Worm (Caenorhabditis elegans): ENCODE results near the gene F49C12.1.
"Not testable (repeated sequence)": the region's sequence is repeated elsewhere in the genome, so short reads cannot be mapped to it uniquely, and the experiment has no call there.

The F49C12.1 gene

DNA sequence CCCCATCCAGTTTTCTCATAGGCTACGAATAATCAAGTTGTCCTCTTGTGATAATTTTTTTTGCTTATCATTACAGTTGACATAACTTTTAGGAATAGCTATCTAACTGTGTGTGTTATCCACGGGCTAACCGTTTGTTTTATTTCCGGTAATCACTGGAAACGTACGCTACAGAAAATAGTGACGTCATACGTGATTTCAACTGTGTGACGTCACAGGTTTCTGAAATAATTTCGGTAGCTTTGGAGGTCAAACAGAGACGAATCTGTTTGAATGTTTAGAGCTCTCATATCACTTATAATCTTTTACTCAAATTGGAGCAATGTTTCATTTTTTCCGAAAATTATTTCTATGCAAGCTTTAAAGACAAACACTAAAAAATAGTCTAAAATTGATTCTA is 39.3 kb downstream of the F49C12.1 start:
- TF ChIP-seq pat-9 (tag; optimal IDR thresholded peaks at IDR 0.05) (no peak), hlh-30 (tag; optimal IDR thresholded peaks at IDR 0.05; ENCODE audit: insufficient read depth) (no peak), lim-6 (tag; optimal IDR thresholded peaks at IDR 0.05) (no peak), elt-2 (tag; optimal IDR thresholded peaks at IDR 0.05) (no peak), fax-1 (tag; optimal IDR thresholded peaks at IDR 0.05) (no peak), ttx-3 (tag; optimal IDR thresholded peaks at IDR 0.05) (no peak), T23F11.4 (GFP tag; optimal IDR thresholded peaks at IDR 0.05) (no peak), nhr-232 (tag; optimal IDR thresholded peaks at IDR 0.05) (no peak), che-1 (tag; optimal IDR thresholded peaks at IDR 0.05) (no peak), lin-11 (tag; optimal IDR thresholded peaks at IDR 0.05) (no peak), tbx-2 (tag; optimal IDR thresholded peaks at IDR 0.05) (no peak), ceh-2 (tag; optimal IDR thresholded peaks at IDR 0.05) (no peak), npax-4 (tag; optimal IDR thresholded peaks at IDR 0.05) (no peak), fkh-6 (tag; optimal IDR thresholded peaks at IDR 0.05) (no peak)

DNA sequence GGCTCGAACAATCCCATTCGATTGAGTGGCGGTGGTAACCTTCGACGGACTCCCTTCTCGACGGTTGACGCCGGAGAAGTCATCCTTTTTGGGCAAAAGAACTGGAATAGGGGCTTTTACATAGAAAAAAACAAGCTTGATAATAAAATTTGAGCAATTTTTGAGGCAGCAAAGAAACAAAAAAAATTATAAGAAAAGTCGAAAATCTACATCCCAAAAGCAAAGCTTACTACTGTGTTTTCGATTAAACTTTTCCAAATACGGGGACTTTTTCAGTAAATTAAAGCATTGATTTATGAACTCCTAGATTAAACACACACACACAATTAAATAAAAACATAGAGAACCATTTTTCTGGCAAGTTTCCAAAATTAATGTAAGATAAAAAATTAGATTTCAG is 40.1 kb downstream of the F49C12.1 start, which contains the start of gene Y11D7A.9:
Gene Y11D7A.9 (minus strand): TSS at position 101 of the 400 bp plus-strand sequence.
- TF ChIP-seq C38D4.7 (GFP tag; optimal IDR thresholded peaks at IDR 0.05) (no peak), ceh-18 (tag; optimal IDR thresholded peaks at IDR 0.05) (no peak), hlh-6 (tag; optimal IDR thresholded peaks at IDR 0.05) (no peak), ama-1 (optimal IDR thresholded peaks at IDR 0.05) (no peak), dve-1 (tag; optimal IDR thresholded peaks at IDR 0.05) (no peak), lim-6 (tag; optimal IDR thresholded peaks at IDR 0.05) (no peak), ttx-3 (tag; optimal IDR thresholded peaks at IDR 0.05) (no peak), elt-4 (tag; optimal IDR thresholded peaks at IDR 0.05) (no peak), F13H6.1 (tag; optimal IDR thresholded peaks at IDR 0.05) (no peak), che-1 (tag; optimal IDR thresholded peaks at IDR 0.05) (no peak), ceh-30 (tag; optimal IDR thresholded peaks at IDR 0.05) (no peak), tbx-2 (tag; optimal IDR thresholded peaks at IDR 0.05) (no peak), T23F11.4 (GFP tag; optimal IDR thresholded peaks at IDR 0.05) (no peak), ref-2 (tag; optimal IDR thresholded peaks at IDR 0.05) (no peak), ceh-31 (tag; optimal IDR thresholded peaks at IDR 0.05) (no peak), fkh-10 (GFP tag; optimal IDR thresholded peaks at IDR 0.05) (no peak), unc-42 (tag; optimal IDR thresholded peaks at IDR 0.05) (no peak), sox-2 (GFP tag; IDR thresholded peaks at IDR 0.05) (no peak)

DNA sequence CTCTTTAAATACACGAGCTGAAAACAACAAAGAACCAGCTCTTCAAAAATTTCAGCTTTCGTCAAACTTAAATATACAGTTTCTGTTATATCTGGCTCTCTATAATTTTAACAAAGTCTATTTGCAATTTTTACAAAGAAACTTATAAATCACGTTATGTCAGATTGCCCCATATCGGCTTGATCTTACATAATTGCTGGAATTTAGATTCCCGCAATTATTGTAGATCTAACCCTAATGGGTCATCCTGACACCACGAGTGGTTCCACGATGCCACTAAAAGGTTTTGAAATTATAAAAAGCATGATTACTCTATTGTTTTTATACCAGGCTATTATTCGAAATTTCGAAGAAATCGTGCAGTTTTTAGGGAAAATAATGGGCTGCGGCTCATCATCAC is 45.1 kb downstream of the F49C12.1 start, which contains the start of gene Y11D7A.8:
Gene Y11D7A.8 (plus strand): TSS at position 301 of the 400 bp plus-strand sequence.
- TF ChIP-seq ceh-22 (tag; optimal IDR thresholded peaks at IDR 0.05) (no peak), ceh-45 (GFP tag; IDR thresholded peaks at IDR 0.05) (no peak), tbx-7 (tag; optimal IDR thresholded peaks at IDR 0.05) (no peak), hlh-8 (tag; optimal IDR thresholded peaks at IDR 0.05) (no peak), nhr-11 (tag; optimal IDR thresholded peaks at IDR 0.05) (no peak), fax-1 (tag; optimal IDR thresholded peaks at IDR 0.05) (no peak), sox-4 (tag; optimal IDR thresholded peaks at IDR 0.05) (no peak), elt-4 (tag; optimal IDR thresholded peaks at IDR 0.05) (no peak), sox-2 (GFP tag; IDR thresholded peaks at IDR 0.05) (no peak), hlh-15 (tag; optimal IDR thresholded peaks at IDR 0.05) (no peak)

DNA sequence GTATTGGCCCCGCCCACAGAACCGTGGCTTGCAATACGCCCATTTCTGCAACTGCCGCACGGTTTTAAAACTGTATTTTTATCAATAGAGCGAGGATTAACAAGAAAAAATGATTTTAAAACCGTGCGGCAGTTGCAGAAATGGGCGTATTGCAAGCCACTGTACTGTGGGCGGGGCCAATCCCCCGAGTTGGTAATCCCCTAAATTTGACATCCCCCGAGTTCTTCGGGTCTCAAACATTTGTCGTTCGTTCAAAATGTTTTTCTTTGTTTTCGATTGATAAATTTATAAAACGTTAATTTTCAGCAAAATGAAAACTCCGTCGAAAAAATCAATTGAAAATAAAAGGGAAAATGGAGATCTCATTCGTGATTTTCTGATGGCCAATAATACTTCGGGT is 46.9 kb downstream of the F49C12.1 start, which contains the start of gene Y11D7A.7:
Gene Y11D7A.7 (plus strand): TSS at position 301 of the 400 bp plus-strand sequence.
- TF ChIP-seq pat-9 (tag; optimal IDR thresholded peaks at IDR 0.05); ztf-16 (tag; optimal IDR thresholded peaks at IDR 0.05); ceh-6 (GFP tag; optimal IDR thresholded peaks at IDR 0.05): not testable (repeated sequence)

DNA sequence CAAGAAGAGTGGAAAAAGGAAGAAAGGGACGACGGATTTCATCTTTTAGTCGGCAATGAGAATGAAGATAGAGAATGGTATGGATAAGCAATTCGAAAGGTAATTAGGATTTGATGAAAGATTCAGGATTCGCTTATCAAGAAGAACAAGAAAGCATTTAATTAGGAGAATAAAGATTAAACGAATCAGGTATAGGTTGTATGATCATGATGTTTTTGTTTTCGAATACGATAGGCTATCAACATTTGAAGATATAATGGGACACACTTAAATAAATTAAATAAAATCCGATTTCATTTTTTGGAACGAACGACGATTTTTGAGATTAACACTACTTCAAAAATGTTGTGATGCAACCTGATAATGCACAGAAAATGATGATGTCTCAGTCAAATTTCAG is 50.7 kb downstream of the F49C12.1 start, which contains the start of gene Y11D7A.5:
Gene Y11D7A.5 (minus strand): TSS at position 101 of the 400 bp plus-strand sequence.
- no peak for TF ChIP-seq ceh-6 (GFP tag; optimal IDR thresholded peaks at IDR 0.05)
- TF ChIP-seq nfya-1 (tag; optimal IDR thresholded peaks at IDR 0.05) = no peak
- TF ChIP-seq K02D7.2 (tag; optimal IDR thresholded peaks at IDR 0.05) = no peak
- no peak for TF ChIP-seq C38D4.7 (GFP tag; optimal IDR thresholded peaks at IDR 0.05)
- no peak for TF ChIP-seq ceh-18 (tag; optimal IDR thresholded peaks at IDR 0.05)
- no peak for TF ChIP-seq npax-4 (tag; optimal IDR thresholded peaks at IDR 0.05)
- TF ChIP-seq ceh-31 (tag; optimal IDR thresholded peaks at IDR 0.05) = no peak
- TF ChIP-seq ceh-48 (tag; optimal IDR thresholded peaks at IDR 0.05) = no peak
- no peak for TF ChIP-seq hlh-30 (tag; optimal IDR thresholded peaks at IDR 0.05; ENCODE audit: insufficient read depth)
- no peak for TF ChIP-seq sdc-2 (tag; optimal IDR thresholded peaks at IDR 0.05)
- TF ChIP-seq ceh-30 (tag; optimal IDR thresholded peaks at IDR 0.05) = no peak
- no peak for TF ChIP-seq pha-2 (tag; optimal IDR thresholded peaks at IDR 0.05)
- TF ChIP-seq ceh-24 (tag; optimal IDR thresholded peaks at IDR 0.05) = no peak
- TF ChIP-seq ceh-34 (tag; optimal IDR thresholded peaks at IDR 0.05) = no peak
- no peak for TF ChIP-seq tbx-2 (tag; optimal IDR thresholded peaks at IDR 0.05)
- TF ChIP-seq ttx-3 (tag; optimal IDR thresholded peaks at IDR 0.05) = no peak
